Fruit fly (Drosophila melanogaster) whole organism, embryonic: ENCODE measurements around the gene CG7806.
A peak's percentile ranks its signal among the peaks of the same experiment; 100 is the strongest.

ENCODE experiments used
- Asciz ChIP-seq: fragments of 200-800 bp; sonication (Bioruptor generic); optimal IDR thresholded peaks from 2 replicates; lab custom pipeline; 2017; ENCODE audit warnings: missing biosample characterization, mild to moderate bottlenecking, missing genetic modification characterization, missing genetic modification reagents
- Atf3 ChIP-seq: fragments of 200-800 bp; sonication (Bioruptor generic); optimal IDR thresholded peaks from 3 replicates; lab custom pipeline; 2016; ENCODE audit warnings: missing biosample characterization, missing genetic modification characterization
- Atf6 ChIP-seq: fragments of 200-800 bp; sonication (Bioruptor generic); IDR thresholded peaks from 2 replicates; pipeline ENCODE4 v1.3.6; 2022; ENCODE audit warnings: missing biosample characterization, missing genetic modification characterization
- CG11696 ChIP-seq: fragments of 200-800 bp; sonication (Bioruptor generic); IDR thresholded peaks from 2 replicates; pipeline ENCODE4 v1.3.6; 2022; ENCODE audit warnings: missing biosample characterization, missing genetic modification characterization
- CG11723 ChIP-seq: fragments of 200-800 bp; sonication (Bioruptor generic); optimal IDR thresholded peaks from 2 replicates; lab custom pipeline; 2017; ENCODE audit warnings: missing biosample characterization, mild to moderate bottlenecking, missing genetic modification characterization
- CG12219 ChIP-seq: fragments of 200-800 bp; sonication (Bioruptor generic); optimal IDR thresholded peaks from 3 replicates; lab custom pipeline; 2018; ENCODE audit warnings: missing biosample characterization, mild to moderate bottlenecking, missing genetic modification characterization
- CG14965 ChIP-seq: fragments of 200-800 bp; sonication (Bioruptor generic); optimal IDR thresholded peaks from 2 replicates; lab custom pipeline; 2016; ENCODE audit warnings: missing biosample characterization, missing genetic modification characterization, borderline replicate concordance
- CG15011 ChIP-seq: fragments of 200-800 bp; sonication (Bioruptor generic); optimal IDR thresholded peaks from 3 replicates; lab custom pipeline; 2018; ENCODE audit warnings: missing biosample characterization, mild to moderate bottlenecking, missing genetic modification characterization
- CG15269 ChIP-seq: fragments of 200-800 bp; sonication (Bioruptor generic); optimal IDR thresholded peaks from 2 replicates; lab custom pipeline; 2018; ENCODE audit warnings: missing biosample characterization, mild to moderate bottlenecking, missing genetic modification characterization, moderate library complexity
- CG17829 ChIP-seq: fragments of 200-800 bp; optimal IDR thresholded peaks from 2 replicates; lab custom pipeline; 2019; ENCODE audit warnings: missing biosample characterization, mild to moderate bottlenecking, missing genetic modification characterization, moderate library complexity
- CG33557 ChIP-seq: fragments of 200-800 bp; sonication (Bioruptor generic); optimal IDR thresholded peaks from 2 replicates; lab custom pipeline; 2019; ENCODE audit warnings: missing biosample characterization, mild to moderate bottlenecking, missing genetic modification characterization, moderate library complexity
- CG3407 ChIP-seq: fragments of 200-800 bp; sonication (Bioruptor generic); optimal IDR thresholded peaks from 2 replicates; lab custom pipeline; 2018; ENCODE audit warnings: missing biosample characterization, mild to moderate bottlenecking, missing genetic modification characterization
- CG34376 ChIP-seq: fragments of 200-800 bp; sonication (Bioruptor generic); optimal IDR thresholded peaks from 2 replicates; lab custom pipeline; 2018; ENCODE audit warnings: missing biosample characterization, mild to moderate bottlenecking, missing genetic modification characterization
- CG4820 ChIP-seq: fragments of 200-800 bp; sonication (Bioruptor generic); optimal IDR thresholded peaks from 3 replicates; lab custom pipeline; 2016; ENCODE audit warnings: missing biosample characterization, missing genetic modification characterization
- CG6272 ChIP-seq: fragments of 200-800 bp; sonication (Bioruptor generic); IDR thresholded peaks from 2 replicates; pipeline ENCODE4 v1.3.6; 2022; ENCODE audit warnings: missing biosample characterization, missing genetic modification characterization
- CG8924 ChIP-seq: fragments of 200-800 bp; optimal IDR thresholded peaks from 3 replicates; lab custom pipeline; 2019; ENCODE audit warnings: missing biosample characterization, mild to moderate bottlenecking, missing genetic modification characterization, moderate library complexity
- CHES-1-like ChIP-seq: fragments of 200-800 bp; sonication (Bioruptor generic); optimal IDR thresholded peaks from 2 replicates; lab custom pipeline; 2016; ENCODE audit warnings: missing biosample characterization, missing genetic modification characterization
- Camta ChIP-seq: fragments of 200-800 bp; sonication (Bioruptor generic); optimal IDR thresholded peaks from 2 replicates; lab custom pipeline; 2016; ENCODE audit warnings: missing biosample characterization, missing genetic modification characterization
- Dll ChIP-seq: fragments of 200-800 bp; sonication (Bioruptor generic); IDR thresholded peaks from 4 replicates; pipeline ENCODE4 v1.3.6; 2022; ENCODE audit warnings: missing biosample characterization, missing genetic modification characterization; ENCODE audit not compliant: partially characterized antibody
- Ets65A ChIP-seq: fragments of 200-800 bp; sonication (Bioruptor generic); peaks from one replicate; lab custom pipeline; 2016; ENCODE audit warnings: missing biosample characterization, missing genetic modification characterization
- HHEX ChIP-seq: fragments of 200-800 bp; sonication (Bioruptor generic); optimal IDR thresholded peaks from 3 replicates; lab custom pipeline; 2017; ENCODE audit warnings: missing biosample characterization, mild to moderate bottlenecking, missing genetic modification characterization, missing genetic modification reagents
- Hsf ChIP-seq: fragments of 200-800 bp; sonication (Bioruptor generic); optimal IDR thresholded peaks from 3 replicates; lab custom pipeline; 2016; ENCODE audit warnings: missing biosample characterization, missing genetic modification characterization
- Lpt ChIP-seq: fragments of >200 bp; optimal IDR thresholded peaks from 2 replicates; lab custom pipeline; 2018; ENCODE audit warnings: missing biosample characterization, missing genetic modification characterization
- Med ChIP-seq: fragments of 200-800 bp; sonication (Bioruptor generic); peaks from one replicate; lab custom pipeline; 2016; ENCODE audit warnings: missing biosample characterization, missing genetic modification characterization, mild to moderate bottlenecking, inconsistent platforms, moderate library complexity
- Rfx ChIP-seq: fragments of 200-800 bp; sonication (Bioruptor generic); IDR thresholded peaks from 2 replicates; pipeline ENCODE4 v1.3.6; 2022; ENCODE audit warnings: missing biosample characterization, missing genetic modification characterization
- Sry-δ ChIP-seq: fragments of 200-800 bp; sonication (Bioruptor generic); optimal IDR thresholded peaks from 2 replicates; lab custom pipeline; 2016; ENCODE audit warnings: missing biosample characterization, missing genetic modification characterization
- Stat92E ChIP-seq, 3 experiments: fragments of >200 bp in 2 of 3; fragments of 200-800 bp in 1 of 3; sonication (Bioruptor generic) in 1 of 3; optimal IDR thresholded peaks; 2 replicates each; lab custom pipeline; 2017 to 2019; ENCODE audit warnings: missing biosample characterization in 3 of 3, missing genetic modification characterization in 3 of 3, mild to moderate bottlenecking in 1 of 3, moderate library complexity in 1 of 3
- TFAM ChIP-seq: fragments of 200-800 bp; sonication (Bioruptor generic); optimal IDR thresholded peaks from 2 replicates; lab custom pipeline; 2017; ENCODE audit warnings: missing biosample characterization, missing genetic modification characterization, inconsistent platforms
- Tbp ChIP-seq: fragments of >200 bp; optimal IDR thresholded peaks from 2 replicates; lab custom pipeline; 2018; ENCODE audit warnings: missing biosample characterization, missing genetic modification characterization
- Xbp1 ChIP-seq: fragments of 200-800 bp; sonication (Bioruptor generic); optimal IDR thresholded peaks from 3 replicates; lab custom pipeline; 2016; ENCODE audit warnings: missing biosample characterization, mild to moderate bottlenecking, missing genetic modification characterization
- bbx ChIP-seq: fragments of 200-800 bp; sonication (Bioruptor generic); IDR thresholded peaks from 2 replicates; pipeline ENCODE4 v1.3.6; 2022; ENCODE audit warnings: missing biosample characterization, missing genetic modification characterization; ENCODE audit not compliant: partially characterized antibody
- dimm ChIP-seq: fragments of 200-800 bp; sonication (Bioruptor generic); IDR thresholded peaks from 2 replicates; pipeline ENCODE4 v1.3.6; 2022; ENCODE audit warnings: missing biosample characterization, missing genetic modification characterization
- dm ChIP-seq: fragments of 200-800 bp; sonication (Bioruptor generic); optimal IDR thresholded peaks from 3 replicates; lab custom pipeline; 2016; ENCODE audit warnings: missing biosample characterization, missing genetic modification characterization
- emc ChIP-seq: fragments of 200-800 bp; sonication (Bioruptor generic); optimal IDR thresholded peaks from 2 replicates; lab custom pipeline; 2016; ENCODE audit warnings: missing biosample characterization, missing genetic modification characterization
- fd96Cb ChIP-seq: fragments of 200-800 bp; sonication (Bioruptor generic); optimal IDR thresholded peaks from 2 replicates; lab custom pipeline; 2018; ENCODE audit warnings: missing biosample characterization, mild to moderate bottlenecking, missing genetic modification characterization, moderate library complexity
- grn ChIP-seq: fragments of 200-800 bp; sonication (Bioruptor generic); optimal IDR thresholded peaks from 3 replicates; lab custom pipeline; 2017; ENCODE audit warnings: missing biosample characterization, missing genetic modification characterization
- hbn ChIP-seq: fragments of 200-800 bp; sonication (Bioruptor generic); IDR thresholded peaks from 2 replicates; pipeline ENCODE4 v1.3.6; 2022; ENCODE audit warnings: missing biosample characterization, missing genetic modification characterization; ENCODE audit not compliant: partially characterized antibody
- jumu ChIP-seq: fragments of 200-800 bp; sonication (Bioruptor generic); optimal IDR thresholded peaks from 3 replicates; lab custom pipeline; 2016; ENCODE audit warnings: missing biosample characterization, missing genetic modification characterization
- kay ChIP-seq: fragments of 200-800 bp; sonication (Bioruptor generic); optimal IDR thresholded peaks from 2 replicates; lab custom pipeline; 2016; ENCODE audit warnings: missing biosample characterization, missing genetic modification characterization
- org-1 ChIP-seq: fragments of 200-800 bp; sonication (Bioruptor generic); optimal IDR thresholded peaks from 2 replicates; lab custom pipeline; 2017; ENCODE audit warnings: missing biosample characterization, missing genetic modification characterization
- p53 ChIP-seq: fragments of 200-800 bp; sonication (Bioruptor generic); optimal IDR thresholded peaks from 2 replicates; lab custom pipeline; 2016; ENCODE audit warnings: missing biosample characterization, missing genetic modification characterization
- pzg ChIP-seq: fragments of 200-800 bp; sonication (Bioruptor generic); optimal IDR thresholded peaks from 3 replicates; lab custom pipeline; 2018; ENCODE audit warnings: missing biosample characterization, mild to moderate bottlenecking, missing genetic modification characterization, moderate library complexity
- sc ChIP-seq, 3 experiments: fragments of >200 bp in 2 of 3; fragments of 200-800 bp in 1 of 3; sonication (Bioruptor generic) in 1 of 3; optimal IDR thresholded peaks; 2 replicates in 2 of 3; 3 replicates in 1 of 3; lab custom pipeline; 2017; ENCODE audit warnings: mild to moderate bottlenecking in 1 of 3, missing biosample characterization in 1 of 3, missing genetic modification characterization in 1 of 3, missing genetic modification reagents in 1 of 3
- sr ChIP-seq: fragments of 200-800 bp; sonication (Bioruptor generic); IDR thresholded peaks from 3 replicates; pipeline ENCODE4 v1.3.6; 2022; ENCODE audit warnings: missing biosample characterization, missing genetic modification characterization
- tap ChIP-seq: fragments of 200-800 bp; optimal IDR thresholded peaks from 3 replicates; lab custom pipeline; 2019; ENCODE audit warnings: missing biosample characterization, mild to moderate bottlenecking, missing genetic modification characterization, moderate library complexity
- tll ChIP-seq, 2 experiments: fragments of 200-800 bp in 1 of 2; fragments of >200 bp in 1 of 2; sonication (Bioruptor generic) in 1 of 2; optimal IDR thresholded peaks; 2 replicates each; lab custom pipeline; 2017 to 2019; ENCODE audit warnings: missing biosample characterization in 2 of 2, missing genetic modification characterization in 2 of 2, mild to moderate bottlenecking in 1 of 2, moderate library complexity in 1 of 2
- vvl ChIP-seq: fragments of 200-800 bp; sonication (Bioruptor generic); IDR thresholded peaks from 2 replicates; pipeline ENCODE4 v1.3.6; 2022; ENCODE audit warnings: missing biosample characterization, missing genetic modification characterization
- wdn ChIP-seq: fragments of 200-800 bp; sonication (Bioruptor generic); IDR thresholded peaks from 2 replicates; pipeline ENCODE4 v1.3.6; 2022; ENCODE audit warnings: missing biosample characterization, missing genetic modification characterization

CG7806 gene

DNA sequence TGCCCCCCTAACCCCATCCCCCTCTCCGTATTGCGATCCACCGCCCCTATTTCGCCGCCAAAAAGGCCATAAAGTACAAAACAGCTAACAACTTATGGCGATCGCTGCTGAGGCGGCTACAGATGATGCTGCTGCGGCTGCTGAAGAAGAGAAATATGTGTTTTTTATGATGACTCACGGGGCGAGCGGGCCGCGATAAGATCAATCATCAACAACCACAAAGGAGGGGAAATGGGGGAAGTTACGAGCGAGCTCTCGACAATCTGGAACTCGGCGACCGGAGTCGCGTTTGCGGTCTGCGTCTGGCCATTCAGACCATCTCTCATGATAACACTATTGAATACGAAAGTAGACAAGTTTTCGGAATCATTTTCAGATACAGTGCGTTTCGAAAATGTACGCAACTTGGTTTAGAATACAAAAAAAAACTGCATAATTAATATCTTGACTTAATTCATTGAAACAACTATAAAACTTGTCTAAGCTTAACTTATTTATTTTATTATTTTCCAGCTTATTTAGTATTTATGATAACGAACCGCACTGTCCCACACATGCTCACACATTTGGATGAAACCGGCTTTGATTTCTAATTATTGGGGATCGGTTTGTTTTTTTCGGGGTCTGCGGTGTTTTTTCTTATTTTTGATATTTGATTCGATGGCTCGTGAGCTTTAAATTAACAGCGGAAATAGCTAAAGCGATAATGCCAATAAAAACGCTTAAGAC is 18.9 kb upstream of the CG7806 start (continued):
- peak; percentile 96 for TF ChIP-seq kay (GFP tag; lab: Kevin White, UChicago)
- TF ChIP-seq TFAM (GFP tag; lab: Kevin White, UChicago): peak; percentile 77
- peak; percentile 97 for TF ChIP-seq wdn
- peak; percentile 98 for TF ChIP-seq CG17829 (tag; lab: Kevin White, UChicago)
- no peak for TF ChIP-seq Lpt
- TF ChIP-seq Atf6 (GFP tag; lab: Robert Waterston, UW): peak; percentile 97
- TF ChIP-seq HHEX (GFP tag; lab: Kevin White, UChicago): peak; percentile 95
- TF ChIP-seq org-1 (GFP tag; lab: Kevin White, UChicago): peak; percentile 95
- peak; percentile 92 for TF ChIP-seq CG11723 (GFP tag; lab: Kevin White, UChicago)
- TF ChIP-seq CG34376 (GFP tag; lab: Kevin White, UChicago): peak; percentile 96
- peak; percentile 33 for TF ChIP-seq CG14965
- TF ChIP-seq Hsf: peak; percentile 96
- peak; percentile 95 for TF ChIP-seq fd96Cb (tag; lab: Kevin White, UChicago)
- TF ChIP-seq Sry-δ (GFP tag; lab: Kevin White, UChicago): peak; percentile 48
- no peak for TF ChIP-seq hbn (GFP tag; lab: Robert Waterston, UW)
- TF ChIP-seq CHES-1-like (GFP tag; lab: Kevin White, UChicago): peak; percentile 92
- TF ChIP-seq jumu (GFP tag; lab: Kevin White, UChicago): peak; percentile 92
- peak; percentile 94 for TF ChIP-seq CG33557 (GFP tag; lab: Kevin White, UChicago)
- TF ChIP-seq sc (optimal IDR thresholded peaks at IDR 0.05; lab: Kevin White, UChicago): no peak
- peak; percentile 84 for TF ChIP-seq sc (GFP tag; optimal IDR thresholded peaks at IDR 0.05; lab: Kevin White, UChicago)
- no peak for TF ChIP-seq bbx (GFP tag; lab: Robert Waterston, UW)
- peak; percentile 93 for TF ChIP-seq CG4820
- TF ChIP-seq grn (GFP tag; lab: Kevin White, UChicago): peak; percentile 90
- TF ChIP-seq CG12219: peak; percentile 95
- TF ChIP-seq emc (GFP tag; lab: Kevin White, UChicago): peak; percentile 21
- TF ChIP-seq Asciz (GFP tag; lab: Kevin White, UChicago): peak; percentile 96
- peak; percentile 87 for TF ChIP-seq Atf3 (GFP tag; lab: Kevin White, UChicago)
- TF ChIP-seq dm (GFP tag; lab: Kevin White, UChicago): peak; percentile 88
- TF ChIP-seq Stat92E (GFP tag; optimal IDR thresholded peaks at IDR 0.05; lab: Kevin White, UChicago): peak in 1 of 3 experiments; percentile 94
- TF ChIP-seq dimm (GFP tag; lab: Robert Waterston, UW): peak; percentile 94
- peak; percentile 90 for TF ChIP-seq CG15011 (GFP tag; lab: Kevin White, UChicago)
- TF ChIP-seq tap (tag; lab: Kevin White, UChicago): peak; percentile 97
- peak; percentile 93 for TF ChIP-seq CG6272 (GFP tag; lab: Robert Waterston, UW)
- TF ChIP-seq CG3407 (GFP tag; lab: Kevin White, UChicago): peak; percentile 90
- peak; percentile 92 for TF ChIP-seq Camta
- peak; percentile 93 for TF ChIP-seq CG11696
- peak; percentile 94 for TF ChIP-seq Xbp1 (GFP tag; lab: Kevin White, UChicago)
- peak; percentile 97 for TF ChIP-seq CG15269 (tag; lab: Kevin White, UChicago)
- peak; percentile 99 for TF ChIP-seq Med (GFP tag; lab: Kevin White, UChicago)
- peak; percentile 99 for TF ChIP-seq vvl
- no peak for TF ChIP-seq Tbp (GFP tag; lab: Kevin White, UChicago)
- peak; percentile 97 for TF ChIP-seq CG8924 (tag; lab: Kevin White, UChicago)
- peak; percentile 98 for TF ChIP-seq Rfx (GFP tag; lab: Robert Waterston, UW)
- TF ChIP-seq p53 (GFP tag; lab: Kevin White, UChicago): peak; percentile 63
- TF ChIP-seq Ets65A: peak; percentile 93
- TF ChIP-seq sr (GFP tag; lab: Robert Waterston, UW): peak; percentile 78; the same call in 2 of the 3 replicates
- peak in 1 of 2 experiments; percentile 36 for TF ChIP-seq tll (GFP tag; optimal IDR thresholded peaks at IDR 0.05; lab: Kevin White, UChicago)
- 0 out of 4 replicates have a peak, but pooled peaks have one; percentile 20 for TF ChIP-seq Dll (GFP tag; lab: Robert Waterston, UW)
- peak; percentile 17 for TF ChIP-seq pzg (GFP tag; lab: Kevin White, UChicago)
